Worm (Caenorhabditis elegans) whole organism, L2 larva: ENCODE data around the gene F46F5.5.

ENCODE experiments used
- alr-1 ChIP-seq: fragments of 150-350 bp; optimal IDR thresholded peaks from 2 replicates; lab custom pipeline; 2014; ENCODE audit warnings: missing biosample characterization, missing genetic modification characterization
- aly-2 ChIP-seq: fragments of 150-350 bp; optimal IDR thresholded peaks from 2 replicates; lab custom pipeline; 2014; ENCODE audit warnings: missing biosample characterization, missing genetic modification characterization
- ama-1 ChIP-seq: fragments of 150-350 bp; optimal IDR thresholded peaks from 2 replicates; lab custom pipeline; 2018; ENCODE audit warnings: inconsistent platforms
- blmp-1 ChIP-seq: sonication (generic microtip); optimal IDR thresholded peaks from 2 replicates; lab custom pipeline; 2017; ENCODE audit warnings: missing genetic modification characterization, mild to moderate bottlenecking, missing compliant biosample characterization, antibody characterized with exemption, moderate library complexity; ENCODE audit not compliant: insufficient read depth
- egl-27 ChIP-seq: sonication (generic microtip); optimal IDR thresholded peaks from 3 replicates; lab custom pipeline; 2017; ENCODE audit warnings: missing biosample characterization, missing genetic modification reagents, missing genetic modification characterization
- nhr-77 ChIP-seq: fragments of 150-350 bp; optimal IDR thresholded peaks from 2 replicates; lab custom pipeline; 2014; ENCODE audit warnings: missing biosample characterization, missing genetic modification characterization
- snpc-4 ChIP-seq: fragments of 150-350 bp; optimal IDR thresholded peaks from 2 replicates; lab custom pipeline; 2014; ENCODE audit warnings: missing biosample characterization, missing genetic modification characterization

DNA sequence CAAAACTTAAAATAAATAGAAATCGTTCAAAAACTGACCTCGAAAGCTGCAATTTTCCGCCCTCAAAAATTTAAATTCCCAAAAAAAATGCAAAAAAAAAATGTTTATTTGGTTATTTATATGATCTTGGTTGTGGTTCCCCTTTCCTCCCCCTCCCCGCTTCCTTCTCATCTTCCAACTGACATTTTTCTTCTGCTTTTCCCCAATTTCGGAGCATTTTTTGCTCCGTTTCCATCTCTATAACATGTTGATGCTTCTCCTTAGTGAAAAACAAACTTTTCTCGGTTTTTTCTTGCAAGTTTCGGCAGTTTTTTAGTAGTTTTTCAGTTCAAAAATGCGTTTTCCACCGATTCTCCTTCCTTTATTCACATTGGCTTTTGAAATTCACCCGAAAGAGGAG is 37.8 kb downstream of the F46F5.5 start, which contains the start of gene Y39F10A.1:
- TF ChIP-seq aly-2 (tag; lab: Kevin White, UChicago), result no peak
- TF ChIP-seq blmp-1 (tag; lab: Kevin White, UChicago), result no peak
- TF ChIP-seq ama-1 (lab: Kevin White, UChicago), result no peak
- TF ChIP-seq egl-27 (tag; lab: Kevin White, UChicago), result no peak
- TF ChIP-seq nhr-77, result no peak
- no peak for TF ChIP-seq alr-1 (tag; lab: Kevin White, UChicago)
- no peak for TF ChIP-seq snpc-4 (tag; lab: Kevin White, UChicago)
